Fruit fly (Drosophila melanogaster): ENCODE measurements around the gene CG9547.

CG9547 gene

DNA sequence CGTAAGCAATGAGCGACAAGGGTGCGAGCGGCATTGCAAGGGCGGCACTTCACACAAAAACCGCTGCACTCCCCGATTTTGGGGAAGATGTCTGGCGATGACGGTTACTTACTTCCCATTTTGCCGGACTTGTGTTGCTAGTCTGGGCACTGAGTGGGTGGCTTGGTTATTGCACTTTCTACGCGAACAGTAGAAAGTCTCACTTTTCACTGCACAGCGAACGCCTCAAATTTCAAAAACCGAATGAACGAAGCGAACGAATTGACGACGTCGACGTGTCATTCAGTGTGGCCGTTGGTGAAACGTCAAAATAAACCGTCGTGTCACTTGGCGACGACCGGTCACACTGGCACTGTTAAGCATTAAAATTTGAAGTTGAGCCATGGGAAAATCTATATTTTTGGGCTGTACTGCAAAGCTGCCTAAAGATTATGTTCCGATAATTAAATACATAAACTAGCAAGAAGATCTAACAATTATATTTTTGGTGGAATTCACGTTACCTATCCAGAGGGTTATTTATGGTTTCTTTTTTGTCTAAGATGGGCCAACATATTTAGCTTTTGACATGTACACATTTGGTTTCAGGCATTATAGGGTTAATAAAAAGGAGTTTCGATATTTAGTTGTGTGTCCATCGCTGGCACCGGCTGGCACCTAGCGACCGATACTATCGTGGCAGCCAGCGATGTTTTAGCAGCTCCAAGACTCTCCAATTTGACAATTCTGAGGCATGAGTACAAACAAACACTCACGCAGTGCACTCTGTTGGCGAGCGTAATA is 13.9 kb downstream of the CG9547 start, which contains the start of the genes Sec61alpha and Daxx (continued):
- TF ChIP-seq CG13424 (tag; optimal IDR thresholded peaks at IDR 0.05): peak; percentile 87
- TF ChIP-seq CG10147 (GFP tag; optimal IDR thresholded peaks at IDR 0.05): peak; percentile 85
- TF ChIP-seq CG16813 (GFP tag; IDR thresholded peaks at IDR 0.05; ENCODE audit: partially characterized antibody): peak; percentile 100
- TF ChIP-seq CG42726 (GFP tag; IDR thresholded peaks at IDR 0.05; ENCODE audit: partially characterized antibody): peak; percentile 100
- peak; percentile 85 to 88 for TF ChIP-seq chif (GFP tag; optimal IDR thresholded peaks at IDR 0.05)
- TF ChIP-seq lilli (GFP tag; optimal IDR thresholded peaks at IDR 0.05): peak; percentile 94
- peak; percentile 98 for TF ChIP-seq hbn (GFP tag; IDR thresholded peaks at IDR 0.05; ENCODE audit: partially characterized antibody)
- peak; percentile 99 for TF ChIP-seq CG34224 (GFP tag; IDR thresholded peaks at IDR 0.05; ENCODE audit: partially characterized antibody)
- peak; percentile 46 for TF ChIP-seq Max (GFP tag; optimal IDR thresholded peaks at IDR 0.05)
- TF ChIP-seq psq (GFP tag; optimal IDR thresholded peaks at IDR 0.05): peak; percentile 47
- TF ChIP-seq tna (GFP tag; IDR thresholded peaks at IDR 0.05; ENCODE audit: partially characterized antibody): peak; percentile 100
- TF ChIP-seq pho (GFP tag; optimal IDR thresholded peaks at IDR 0.05): peak; percentile 94
- peak; percentile 81 for TF ChIP-seq wdn (GFP tag; IDR thresholded peaks at IDR 0.05)
- TF ChIP-seq dimm (GFP tag; IDR thresholded peaks at IDR 0.05): peak; percentile 72
- TF ChIP-seq Mrtf (GFP tag; IDR thresholded peaks at IDR 0.05): peak; percentile 53; the same call in 2 of the 3 replicates
- TF ChIP-seq slou (GFP tag; optimal IDR thresholded peaks at IDR 0.05): peak; percentile 89
- peak; percentile 85 for TF ChIP-seq CG4424 (GFP tag; optimal IDR thresholded peaks at IDR 0.05)
- TF ChIP-seq eyg (GFP tag; optimal IDR thresholded peaks at IDR 0.05): peak; percentile 89
- TF ChIP-seq Tbp (GFP tag; optimal IDR thresholded peaks at IDR 0.05): no peak
- TF ChIP-seq Doc2 (GFP tag; IDR thresholded peaks at IDR 0.05): peak; percentile 63; the same call in 1 of the 2 replicates
- peak; percentile 87 for TF ChIP-seq phol (tag; optimal IDR thresholded peaks at IDR 0.05)
- peak; percentile 80 for TF ChIP-seq Myb (GFP tag; optimal IDR thresholded peaks at IDR 0.05)
- peak; percentile 76 for TF ChIP-seq lbe (GFP tag; optimal IDR thresholded peaks at IDR 0.05)
- TF ChIP-seq kah (GFP tag; optimal IDR thresholded peaks at IDR 0.05): peak; percentile 37
- peak; percentile 59 for TF ChIP-seq CG10274 (GFP tag; optimal IDR thresholded peaks at IDR 0.05)
- TF ChIP-seq CG4360 (GFP tag; IDR thresholded peaks at IDR 0.05): no peak
- peak; percentile 70 for TF ChIP-seq CG4820 (GFP tag; optimal IDR thresholded peaks at IDR 0.05)
- peak; percentile 77 for TF ChIP-seq CG18476 (GFP tag; optimal IDR thresholded peaks at IDR 0.05)
- TF ChIP-seq CG9817 (tag; optimal IDR thresholded peaks at IDR 0.05): peak; percentile 88
- TF ChIP-seq salm (tag; optimal IDR thresholded peaks at IDR 0.05): peak; percentile 55
- TF ChIP-seq ham (GFP tag; IDR thresholded peaks at IDR 0.05): peak; percentile 74
- TF ChIP-seq stwl (tag; optimal IDR thresholded peaks at IDR 0.05): peak; percentile 71
- TF ChIP-seq Sox100B (GFP tag; optimal IDR thresholded peaks at IDR 0.05): peak; percentile 63
- TF ChIP-seq CG18764 (GFP tag; optimal IDR thresholded peaks at IDR 0.05): peak; percentile 70
- TF ChIP-seq PHDP (tag; optimal IDR thresholded peaks at IDR 0.05): peak; percentile 84
- TF ChIP-seq CG9727 (GFP tag; optimal IDR thresholded peaks at IDR 0.05): peak; percentile 78
- TF ChIP-seq knrl (GFP tag; IDR thresholded peaks at IDR 0.05; ENCODE audit: partially characterized antibody): peak; percentile 100
- TF ChIP-seq CG13894 (tag; optimal IDR thresholded peaks at IDR 0.05): peak; percentile 81
- TF ChIP-seq H2.0 (GFP tag; IDR thresholded peaks at IDR 0.05): peak; percentile 84
- TF ChIP-seq CG11696 (GFP tag; IDR thresholded peaks at IDR 0.05): no peak
- TF ChIP-seq CG15696 (tag; optimal IDR thresholded peaks at IDR 0.05): peak; percentile 72
- TF ChIP-seq cas (GFP tag; IDR thresholded peaks at IDR 0.05): peak; percentile 88
- peak; percentile 64 for TF ChIP-seq seq (GFP tag; IDR thresholded peaks at IDR 0.05)
- peak; percentile 69 for TF ChIP-seq E2f2 (GFP tag; IDR thresholded peaks at IDR 0.05)
- TF ChIP-seq HmgZ (tag; optimal IDR thresholded peaks at IDR 0.05): peak; percentile 80
- TF ChIP-seq CG7963 (GFP tag; IDR thresholded peaks at IDR 0.05; ENCODE audit: partially characterized antibody): peak; percentile 100
- TF ChIP-seq ase (GFP tag; IDR thresholded peaks at IDR 0.05): peak; percentile 77
- peak; percentile 89 for TF ChIP-seq chn (GFP tag; optimal IDR thresholded peaks at IDR 0.05)
- peak; percentile 79 for TF ChIP-seq ci (GFP tag; IDR thresholded peaks at IDR 0.05)

Measured in whole organism, embryonic.